Worm (Caenorhabditis elegans) whole organism, L1 larva: ENCODE measurements around the gene fmi-1.

Experiments used
- ama-1 ChIP-seq: fragments of 150-350 bp; optimal IDR thresholded peaks from 2 replicates; lab custom pipeline; 2014
- blmp-1 ChIP-seq: fragments of 150-350 bp; optimal IDR thresholded peaks from 2 replicates; lab custom pipeline; 2014; ENCODE audit warnings: missing biosample characterization, missing genetic modification characterization
- ceh-82 ChIP-seq, 3 experiments: fragments of 150-350 bp in 1 of 3; sonication (generic microtip) in 2 of 3; optimal IDR thresholded peaks; 2 replicates each; lab custom pipeline; 2014 to 2017; ENCODE audit warnings: missing biosample characterization in 3 of 3, missing genetic modification characterization in 3 of 3
- egl-27 ChIP-seq, 2 experiments: fragments of 150-350 bp in 1 of 2; sonication (generic microtip); optimal IDR thresholded peaks; 3 replicates each; lab custom pipeline; 2017 to 2018; ENCODE audit warnings: missing biosample characterization in 2 of 2, missing genetic modification characterization in 2 of 2, missing genetic modification reagents in 2 of 2
- elt-3 ChIP-seq, 6 experiments: fragments of 150-350 bp in 1 of 6; sonication (generic microtip); optimal IDR thresholded peaks; 2 replicates each; lab custom pipeline; 2017 to 2018; ENCODE audit warnings: missing biosample characterization in 6 of 6, missing genetic modification characterization in 6 of 6, inconsistent platforms in 1 of 6
- fkh-10 ChIP-seq: sonication (generic microtip); optimal IDR thresholded peaks from 2 replicates; lab custom pipeline; 2017; ENCODE audit warnings: missing biosample characterization, missing genetic modification reagents, missing genetic modification characterization
- lin-13 ChIP-seq: fragments of 150-350 bp; optimal IDR thresholded peaks from 2 replicates; lab custom pipeline; 2014; ENCODE audit warnings: missing biosample characterization, missing genetic modification reagents, missing genetic modification characterization
- lin-39 ChIP-seq: fragments of 150-350 bp; optimal IDR thresholded peaks from 2 replicates; lab custom pipeline; 2014; ENCODE audit warnings: missing biosample characterization, missing genetic modification reagents, missing genetic modification characterization
- mep-1 ChIP-seq: fragments of 150-350 bp; optimal IDR thresholded peaks from 2 replicates; lab custom pipeline; 2014; ENCODE audit warnings: missing biosample characterization, missing genetic modification characterization
- nhr-11 ChIP-seq: fragments of 150-350 bp; optimal IDR thresholded peaks from 2 replicates; lab custom pipeline; 2014; ENCODE audit warnings: missing biosample characterization, missing genetic modification characterization
- nhr-237 ChIP-seq: fragments of 150-350 bp; optimal IDR thresholded peaks from 2 replicates; lab custom pipeline; 2014; ENCODE audit warnings: missing biosample characterization, missing genetic modification characterization
- rnt-1 ChIP-seq: sonication (generic microtip); optimal IDR thresholded peaks from 2 replicates; lab custom pipeline; 2016; ENCODE audit warnings: mild to moderate bottlenecking, missing genetic modification characterization, moderate library complexity, missing compliant biosample characterization
- snpc-4 ChIP-seq: fragments of 150-350 bp; optimal IDR thresholded peaks from 2 replicates; lab custom pipeline; 2014; ENCODE audit warnings: missing biosample characterization, missing genetic modification characterization
- unc-86 ChIP-seq: sonication (generic microtip); optimal IDR thresholded peaks from 2 replicates; lab custom pipeline; 2016; ENCODE audit warnings: missing genetic modification characterization, missing compliant biosample characterization

DNA sequence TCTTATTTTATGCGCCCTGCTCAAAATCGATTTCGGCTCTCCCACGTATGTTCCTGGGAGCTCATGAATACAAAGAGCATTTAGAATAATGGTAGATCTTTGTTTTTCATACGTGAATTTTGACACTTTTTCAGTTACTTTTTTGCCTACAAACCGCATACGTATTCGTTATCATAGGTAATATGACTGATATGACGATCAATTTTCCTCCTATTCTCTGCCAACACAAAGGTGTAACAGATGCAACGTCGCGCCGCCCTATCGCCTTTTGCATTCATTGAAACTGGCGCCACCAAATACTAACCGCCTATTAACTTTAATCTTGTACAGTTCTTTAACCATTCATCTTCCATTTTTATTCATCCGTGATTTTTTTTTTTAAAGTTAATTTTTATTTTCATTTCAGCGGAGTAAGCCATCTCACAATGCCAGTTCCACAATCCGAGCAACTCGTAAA is 28.7 kb downstream of the fmi-1 start, which contains the start of gene W07G4.5:
- TF ChIP-seq fkh-10 (GFP tag; lab: Kevin White, UChicago) (no peak), nhr-11 (tag; lab: Kevin White, UChicago) (no peak), snpc-4 (no peak), lin-13 (GFP tag; lab: Kevin White, UChicago) (no peak), ama-1 (no peak), lin-39 (tag; lab: Kevin White, UChicago) (no peak), egl-27 (tag; optimal IDR thresholded peaks at IDR 0.05; lab: Kevin White, UChicago) (no peak), rnt-1 (tag; lab: Kevin White, UChicago) (no peak), ceh-82 (tag; optimal IDR thresholded peaks at IDR 0.05; lab: Kevin White, UChicago) (no peak), nhr-237 (no peak), elt-3 (tag; optimal IDR thresholded peaks at IDR 0.05; lab: Kevin White, UChicago) (no peak), unc-86 (tag; lab: Kevin White, UChicago) (no peak), mep-1 (tag; lab: Kevin White, UChicago) (no peak), blmp-1 (tag; lab: Kevin White, UChicago) (no peak)
